Worm (Caenorhabditis elegans) whole organism, midembryonic: ENCODE results near the gene F09D12.2.

Experiments used
- klf-2 ChIP-seq: fragments of 200-800 bp; sonication (Bioruptor generic); conservative IDR thresholded peaks from 2 replicates; pipeline ENCODE4 v1.3.6; 2022; ENCODE audit warnings: missing genetic modification reagents, missing genetic modification characterization, missing compliant biosample characterization
- tab-1 ChIP-seq: fragments of 200-800 bp; sonication (Bioruptor generic); IDR thresholded peaks from 2 replicates; pipeline ENCODE4 v1.3.6; 2022; ENCODE audit warnings: missing genetic modification characterization, missing compliant biosample characterization
- ztf-23 ChIP-seq: fragments of 200-800 bp; sonication (Bioruptor generic); IDR thresholded peaks from 2 replicates; pipeline ENCODE4 v1.3.6; 2022; ENCODE audit warnings: missing genetic modification reagents, missing genetic modification characterization, missing compliant biosample characterization

- no peak for TF ChIP-seq ztf-23 (GFP tag; lab: Robert Waterston, UW)
- no peak for TF ChIP-seq klf-2
- no peak for TF ChIP-seq tab-1
Measured at ce11 chrIV:3444614-3445013, 613 bp upstream of the F09D12.2 start, which contains the start of gene F58E2.5.
